Worm (Caenorhabditis elegans) whole organism, L1 larva: ENCODE measurements around the gene cox-17.

Experiments
- C04F5.9 ChIP-seq: sonication (generic microtip); optimal IDR thresholded peaks from 2 replicates; lab custom pipeline; 2016; ENCODE audit warnings: missing genetic modification characterization, missing compliant biosample characterization
- C16A3.4 ChIP-seq: fragments of 150-350 bp; optimal IDR thresholded peaks from 2 replicates; lab custom pipeline; 2014; ENCODE audit warnings: missing biosample characterization, missing genetic modification characterization
- C34B4.2 ChIP-seq: sonication (generic microtip); optimal IDR thresholded peaks from 2 replicates; lab custom pipeline; 2017; ENCODE audit warnings: mild to moderate bottlenecking, missing genetic modification characterization, missing compliant biosample characterization
- F16B12.6 ChIP-seq: fragments of 150-350 bp; optimal IDR thresholded peaks from 2 replicates; lab custom pipeline; 2014; ENCODE audit warnings: missing biosample characterization, missing genetic modification characterization
- alr-1 ChIP-seq: fragments of 200-800 bp; sonication (Bioruptor generic); optimal IDR thresholded peaks from 2 replicates; lab custom pipeline; 2018; ENCODE audit warnings: borderline replicate concordance, mild to moderate bottlenecking, missing genetic modification characterization, missing compliant biosample characterization
- blmp-1 ChIP-seq: fragments of 150-350 bp; optimal IDR thresholded peaks from 2 replicates; lab custom pipeline; 2014; ENCODE audit warnings: missing biosample characterization, missing genetic modification characterization
- ceh-63 ChIP-seq: fragments of 200-800 bp; sonication (Bioruptor generic); optimal IDR thresholded peaks from 2 replicates; lab custom pipeline; 2018; ENCODE audit warnings: mild to moderate bottlenecking, missing genetic modification characterization, missing compliant biosample characterization
- ceh-8 ChIP-seq: fragments of 200-800 bp; sonication (Bioruptor generic); optimal IDR thresholded peaks from 2 replicates; lab custom pipeline; 2018; ENCODE audit warnings: mild to moderate bottlenecking, missing genetic modification characterization, moderate library complexity, missing compliant biosample characterization
- ceh-82 ChIP-seq, 3 experiments: fragments of 150-350 bp in 1 of 3; sonication (generic microtip) in 2 of 3; optimal IDR thresholded peaks; 2 replicates each; lab custom pipeline; 2014 to 2017; ENCODE audit warnings: missing biosample characterization in 3 of 3, missing genetic modification characterization in 3 of 3
- ceh-90 ChIP-seq: sonication (generic microtip); optimal IDR thresholded peaks from 2 replicates; lab custom pipeline; 2016; ENCODE audit warnings: missing genetic modification characterization, missing compliant biosample characterization
- ces-1 ChIP-seq: fragments of 150-350 bp; optimal IDR thresholded peaks from 2 replicates; lab custom pipeline; 2014; ENCODE audit warnings: missing biosample characterization, missing genetic modification reagents, missing genetic modification characterization
- egl-27 ChIP-seq, 2 experiments: fragments of 150-350 bp in 1 of 2; sonication (generic microtip); optimal IDR thresholded peaks; 3 replicates each; lab custom pipeline; 2017 to 2018; ENCODE audit warnings: missing biosample characterization in 2 of 2, missing genetic modification characterization in 2 of 2, missing genetic modification reagents in 2 of 2
- elt-3 ChIP-seq, 6 experiments: fragments of 150-350 bp in 1 of 6; sonication (generic microtip); optimal IDR thresholded peaks; 2 replicates each; lab custom pipeline; 2017 to 2018; ENCODE audit warnings: missing biosample characterization in 6 of 6, missing genetic modification characterization in 6 of 6, inconsistent platforms in 1 of 6
- ets-5 ChIP-seq: fragments of 200-800 bp; sonication (Bioruptor generic); IDR thresholded peaks from 2 replicates; pipeline ENCODE4 v1.3.6; 2022; ENCODE audit warnings: missing genetic modification characterization, missing compliant biosample characterization
- fkh-4 ChIP-seq: sonication (generic microtip); optimal IDR thresholded peaks from 2 replicates; lab custom pipeline; 2016; ENCODE audit warnings: missing compliant biosample characterization, missing genetic modification characterization, borderline replicate concordance
- fos-1 ChIP-seq: fragments of 150-350 bp; optimal IDR thresholded peaks from 2 replicates; lab custom pipeline; 2014; ENCODE audit warnings: missing biosample characterization, missing genetic modification characterization
- grh-1 ChIP-seq: fragments of 200-800 bp; sonication (Bioruptor generic); IDR thresholded peaks from 2 replicates; pipeline ENCODE4 v1.3.6; 2022; ENCODE audit warnings: missing genetic modification reagents, missing genetic modification characterization, missing compliant biosample characterization
- irx-1 ChIP-seq: sonication (generic microtip); optimal IDR thresholded peaks from 2 replicates; lab custom pipeline; 2016; ENCODE audit warnings: missing genetic modification characterization, missing compliant biosample characterization
- isw-1 ChIP-seq: fragments of 200-800 bp; sonication (Bioruptor generic); IDR thresholded peaks from 2 replicates; pipeline ENCODE4 v1.3.6; 2022; ENCODE audit warnings: missing genetic modification characterization, missing compliant biosample characterization
- jun-1 ChIP-seq: fragments of 150-350 bp; optimal IDR thresholded peaks from 2 replicates; lab custom pipeline; 2014; ENCODE audit warnings: missing biosample characterization, missing genetic modification reagents, missing genetic modification characterization
- lin-14 ChIP-seq: fragments of 200-800 bp; sonication (Bioruptor generic); optimal IDR thresholded peaks from 2 replicates; lab custom pipeline; 2018; ENCODE audit warnings: mild to moderate bottlenecking, missing genetic modification characterization, moderate library complexity, missing compliant biosample characterization
- lin-35 ChIP-seq, 2 experiments: fragments of 150-350 bp; optimal IDR thresholded peaks; 2 replicates each; lab custom pipeline; 2014; ENCODE audit warnings: missing biosample characterization in 2 of 2, missing genetic modification characterization in 2 of 2, missing genetic modification reagents in 2 of 2
- lir-3 ChIP-seq: sonication (generic microtip); optimal IDR thresholded peaks from 2 replicates; lab custom pipeline; 2016; ENCODE audit warnings: mild to moderate bottlenecking, missing genetic modification characterization, moderate library complexity, missing compliant biosample characterization; ENCODE audit not compliant: poor library complexity
- lsy-2 ChIP-seq, 2 experiments: fragments of 150-350 bp; optimal IDR thresholded peaks; 2 replicates each; lab custom pipeline; 2014; ENCODE audit warnings: missing biosample characterization in 2 of 2, missing genetic modification characterization in 2 of 2
- mep-1 ChIP-seq: fragments of 150-350 bp; optimal IDR thresholded peaks from 2 replicates; lab custom pipeline; 2014; ENCODE audit warnings: missing biosample characterization, missing genetic modification characterization
- nhr-19 ChIP-seq: fragments of 200-800 bp; sonication (Bioruptor generic); conservative IDR thresholded peaks from 2 replicates; pipeline ENCODE4 v1.3.6; 2022; ENCODE audit warnings: missing genetic modification characterization, missing compliant biosample characterization
- nhr-20 ChIP-seq: sonication (generic microtip); optimal IDR thresholded peaks from 2 replicates; lab custom pipeline; 2016; ENCODE audit warnings: mild to moderate bottlenecking, missing genetic modification characterization, missing compliant biosample characterization
- nhr-76 ChIP-seq: sonication (generic microtip); optimal IDR thresholded peaks from 2 replicates; lab custom pipeline; 2017; ENCODE audit warnings: missing biosample characterization, missing genetic modification characterization
- nhr-84 ChIP-seq: sonication (generic microtip); optimal IDR thresholded peaks from 2 replicates; lab custom pipeline; 2017; ENCODE audit warnings: missing biosample characterization, missing genetic modification characterization
- nhr-85 ChIP-seq: sonication (generic microtip); peaks from one replicate; lab custom pipeline; 2016; ENCODE audit warnings: missing genetic modification characterization, inconsistent platforms, missing compliant biosample characterization
- skn-1 ChIP-seq: fragments of 150-350 bp; optimal IDR thresholded peaks from 2 replicates; lab custom pipeline; 2014; ENCODE audit warnings: missing biosample characterization, missing genetic modification characterization
- snpc-4 ChIP-seq: fragments of 150-350 bp; optimal IDR thresholded peaks from 2 replicates; lab custom pipeline; 2014; ENCODE audit warnings: missing biosample characterization, missing genetic modification characterization
- snu-23 ChIP-seq: sonication (generic microtip); optimal IDR thresholded peaks from 2 replicates; lab custom pipeline; 2016; ENCODE audit warnings: missing genetic modification characterization, missing compliant biosample characterization
- sox-4 ChIP-seq: sonication (generic microtip); optimal IDR thresholded peaks from 2 replicates; lab custom pipeline; 2016; ENCODE audit warnings: missing genetic modification characterization, missing compliant biosample characterization
- sptf-1 ChIP-seq: fragments of 150-350 bp; optimal IDR thresholded peaks from 2 replicates; lab custom pipeline; 2014; ENCODE audit warnings: missing biosample characterization, missing genetic modification characterization
- swsn-7 ChIP-seq: sonication (generic microtip); optimal IDR thresholded peaks from 2 replicates; lab custom pipeline; 2016; ENCODE audit warnings: missing genetic modification characterization, missing compliant biosample characterization
- tbx-2 ChIP-seq: sonication (generic microtip); optimal IDR thresholded peaks from 2 replicates; lab custom pipeline; 2016; ENCODE audit warnings: missing genetic modification characterization, missing compliant biosample characterization
- tlp-1 ChIP-seq: fragments of 150-350 bp; optimal IDR thresholded peaks from 2 replicates; lab custom pipeline; 2014; ENCODE audit warnings: missing biosample characterization, missing genetic modification characterization
- unc-130 ChIP-seq: fragments of 150-350 bp; optimal IDR thresholded peaks from 2 replicates; lab custom pipeline; 2017; ENCODE audit warnings: missing biosample characterization, missing genetic modification characterization, inconsistent platforms
- zip-4 ChIP-seq: fragments of 200-800 bp; sonication (Bioruptor generic); optimal IDR thresholded peaks from 2 replicates; lab custom pipeline; 2018; ENCODE audit warnings: mild to moderate bottlenecking, missing genetic modification characterization, moderate library complexity, missing compliant biosample characterization
- ztf-11 ChIP-seq, 2 experiments: sonication (generic microtip); optimal IDR thresholded peaks; 2 replicates each; lab custom pipeline; 2016 to 2017; ENCODE audit warnings: missing genetic modification characterization in 2 of 2, missing biosample characterization in 1 of 2, missing compliant biosample characterization in 1 of 2

The cox-17 gene

ce11 chrIII:188426-188888 is 2.3 kb upstream of the cox-17 start, which contains the start of gene ubc-20 (continued):
- TF ChIP-seq egl-27 (tag; optimal IDR thresholded peaks at IDR 0.05; lab: Kevin White, UChicago) (no peak), lin-14 (GFP tag; lab: Kevin White, UChicago) (no peak), snpc-4 (tag; lab: Kevin White, UChicago) (no peak), C16A3.4 (tag; lab: Kevin White, UChicago) (peak; percentile 22), lin-35 (GFP tag; optimal IDR thresholded peaks at IDR 0.05; lab: Kevin White, UChicago) (peak; percentile 17 to 61), snu-23 (peak; percentile 48), C04F5.9 (tag; lab: Kevin White, UChicago) (no peak), nhr-76 (tag; lab: Kevin White, UChicago) (no peak), tbx-2 (tag; lab: Kevin White, UChicago) (peak; percentile 22), lsy-2 (tag; optimal IDR thresholded peaks at IDR 0.05; lab: Kevin White, UChicago) (peak; percentile 21 to 57), isw-1 (no peak), grh-1 (GFP tag; lab: Robert Waterston, UW) (no peak), fkh-4 (tag; lab: Kevin White, UChicago) (no peak), tlp-1 (tag; lab: Kevin White, UChicago) (no peak), unc-130 (tag; lab: Kevin White, UChicago) (no peak), nhr-20 (tag; lab: Kevin White, UChicago) (no peak), nhr-84 (no peak), blmp-1 (peak; percentile 12), sox-4 (tag; lab: Kevin White, UChicago) (no peak), C34B4.2 (tag; lab: Kevin White, UChicago) (no peak), swsn-7 (tag; lab: Kevin White, UChicago) (peak; percentile 3), fos-1 (tag; lab: Kevin White, UChicago) (no peak), ceh-82 (tag; optimal IDR thresholded peaks at IDR 0.05; lab: Kevin White, UChicago) (no peak), irx-1 (tag; lab: Kevin White, UChicago) (peak; percentile 38), ztf-11 (tag; optimal IDR thresholded peaks at IDR 0.05; lab: Kevin White, UChicago) (no peak), ceh-90 (no peak)

- TF ChIP-seq C16A3.4 (tag; lab: Kevin White, UChicago) (no peak), lir-3 (tag; lab: Kevin White, UChicago) (no peak), nhr-84 (no peak), ets-5 (GFP tag; lab: Robert Waterston, UW) (no peak), skn-1 (no peak), nhr-19 (GFP tag; lab: Robert Waterston, UW) (no peak), sptf-1 (tag; lab: Kevin White, UChicago) (no peak)
Measured at ce11 chrIII:189280-189679, 1.5 kb upstream of the cox-17 start.

- TF ChIP-seq ceh-8 (GFP tag; lab: Kevin White, UChicago) = no peak
- TF ChIP-seq tlp-1 (tag; lab: Kevin White, UChicago) = no peak
- TF ChIP-seq ces-1 = no peak
- TF ChIP-seq zip-4 (GFP tag; lab: Kevin White, UChicago) = no peak
- TF ChIP-seq isw-1 = no peak
- TF ChIP-seq mep-1 (tag; lab: Kevin White, UChicago) = no peak
- TF ChIP-seq ceh-63 (GFP tag; lab: Kevin White, UChicago) = no peak
- TF ChIP-seq elt-3 (tag; optimal IDR thresholded peaks at IDR 0.05; lab: Kevin White, UChicago) = no peak
- TF ChIP-seq grh-1 (GFP tag; lab: Robert Waterston, UW) = no peak
- no peak for TF ChIP-seq alr-1 (tag; lab: Kevin White, UChicago)
- no peak for TF ChIP-seq nhr-85 (tag; lab: Kevin White, UChicago)
- TF ChIP-seq jun-1 (tag; lab: Kevin White, UChicago) = no peak
- no peak for TF ChIP-seq F16B12.6 (tag; lab: Kevin White, UChicago)
Measured at ce11 chrIII:191803-192202, 1.0 kb downstream of the cox-17 start, which contains the start of gene sec-20. Gene sec-20, plus strand, starts transcription at chrIII:192103.
